Worm (Caenorhabditis elegans) whole organism, L1 larva: ENCODE data around the gene ZK666.11.

Experiments
- blmp-1 ChIP-seq: fragments of 150-350 bp; optimal IDR thresholded peaks from 2 replicates; lab custom pipeline; 2014; ENCODE audit warnings: missing biosample characterization, missing genetic modification characterization
- efl-1 ChIP-seq, 4 experiments: fragments of 150-350 bp; optimal IDR thresholded peaks in 3 of 4; peaks in 1 of 4; 1 replicate in 1 of 4; 2 replicates in 3 of 4; lab custom pipeline; 2014; ENCODE audit warnings: missing biosample characterization in 2 of 4, missing genetic modification characterization in 2 of 4, missing genetic modification reagents in 2 of 4

DNA sequence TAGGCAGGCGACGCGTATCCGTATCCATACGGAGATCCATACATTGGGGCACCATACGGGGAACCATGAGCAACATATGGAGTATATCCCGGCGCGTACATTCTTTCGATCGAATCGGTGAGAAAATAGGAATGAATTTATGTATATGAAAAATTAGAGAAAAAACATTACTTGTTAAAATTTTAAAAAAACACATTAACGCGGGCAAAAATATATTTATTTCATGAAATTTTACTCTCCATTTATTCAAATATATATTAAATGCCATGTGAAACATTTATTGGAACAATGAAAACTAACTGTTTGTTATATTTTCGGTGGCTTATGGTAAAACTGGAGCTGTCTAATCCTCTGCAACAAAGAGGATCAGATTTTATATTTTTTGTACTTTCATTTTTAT is 10.5 kb upstream of the ZK666.11 start, which contains the start of gene ZK666.2:
- TF ChIP-seq blmp-1 (no peak), efl-1 (optimal IDR thresholded peaks at IDR 0.05; lab: Kevin White, UChicago) (no peak), efl-1 (GFP tag; optimal IDR thresholded peaks at IDR 0.05 in 1 of 2; lab: Kevin White, UChicago) (no peak)
